Fruit fly (Drosophila melanogaster): ENCODE measurements around the gene tgy.

The tgy gene

DNA sequence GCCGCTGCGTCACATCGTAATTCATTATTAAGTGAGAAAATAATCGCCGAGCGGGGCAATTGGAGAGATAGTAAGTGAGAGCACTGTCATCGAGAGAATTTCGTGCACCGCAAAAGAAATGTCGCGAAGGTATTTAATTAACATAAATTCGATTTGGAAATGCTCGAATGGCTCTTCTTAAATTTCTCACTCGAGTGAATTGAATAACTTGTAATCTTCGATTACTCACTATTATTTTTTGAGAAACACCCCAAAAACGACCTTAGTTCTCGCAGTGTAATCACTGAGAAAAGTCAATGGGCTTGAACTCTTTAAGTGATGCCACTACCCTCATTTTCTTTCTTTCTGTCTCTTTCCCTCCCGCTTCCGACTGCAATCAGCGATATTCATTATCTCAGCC lies 27.9 kb upstream of the tgy start (continued):
- TF ChIP-seq CG6175 (GFP tag; IDR thresholded peaks at IDR 0.05) (no peak), CG10366 (GFP tag; IDR thresholded peaks at IDR 0.05) (peak; percentile 74), gcm (GFP tag; optimal IDR thresholded peaks at IDR 0.05) (peak; percentile 88), CG12104 (GFP tag; optimal IDR thresholded peaks at IDR 0.05) (peak; percentile 62), lmd (GFP tag; IDR thresholded peaks at IDR 0.05) (peak; percentile 74), dan (GFP tag; IDR thresholded peaks at IDR 0.05) (peak; percentile 73), CG1233 (GFP tag; optimal IDR thresholded peaks at IDR 0.05) (peak; percentile 75), zfh1 (GFP tag; IDR thresholded peaks at IDR 0.05) (peak; percentile 95), CG2712 (tag; optimal IDR thresholded peaks at IDR 0.05) (peak; percentile 95), NK7.1 (GFP tag; optimal IDR thresholded peaks at IDR 0.05) (peak; percentile 83), Hsf (GFP tag; optimal IDR thresholded peaks at IDR 0.05) (peak; percentile 87), CG33213 (GFP tag; optimal IDR thresholded peaks at IDR 0.05) (peak; percentile 83), abd-A (tag; optimal IDR thresholded peaks at IDR 0.05) (no peak), CG15514 (GFP tag; optimal IDR thresholded peaks at IDR 0.05) (no peak), lilli (GFP tag; optimal IDR thresholded peaks at IDR 0.05) (peak; percentile 81), CG11723 (GFP tag; optimal IDR thresholded peaks at IDR 0.05) (peak; percentile 72), Deaf1 (tag; optimal IDR thresholded peaks at IDR 0.05) (peak; percentile 44), CG14014 (GFP tag; IDR thresholded peaks at IDR 0.05) (peak; percentile 76), sd (tag; optimal IDR thresholded peaks at IDR 0.05) (peak; percentile 3), CG4360 (GFP tag; IDR thresholded peaks at IDR 0.05) (peak; percentile 56), prd (optimal IDR thresholded peaks at IDR 0.05) (no peak), prd (GFP tag; IDR thresholded peaks at IDR 0.05) (peak; percentile 93), crc (GFP tag; optimal IDR thresholded peaks at IDR 0.05) (peak; percentile 72), fd3F (GFP tag; optimal IDR thresholded peaks at IDR 0.05) (no peak), Dll (GFP tag; IDR thresholded peaks at IDR 0.05; ENCODE audit: partially characterized antibody) (no peak), bowl (GFP tag; IDR thresholded peaks at IDR 0.05) (peak; percentile 59; the same call in 1 of the 2 replicates), MESR4 (GFP tag; optimal IDR thresholded peaks at IDR 0.05) (peak; percentile 6), Mrtf (GFP tag; IDR thresholded peaks at IDR 0.05) (peak; percentile 72), kay (GFP tag; optimal IDR thresholded peaks at IDR 0.05) (peak; percentile 84), CG4404 (GFP tag; IDR thresholded peaks at IDR 0.05) (peak; percentile 88), gfzf (GFP tag; optimal IDR thresholded peaks at IDR 0.05) (no peak), kni (GFP tag; optimal IDR thresholded peaks at IDR 0.05) (peak; percentile 0), row (GFP tag; IDR thresholded peaks at IDR 0.05) (peak; percentile 87), CG8089 (GFP tag; optimal IDR thresholded peaks at IDR 0.05) (peak; percentile 86), Oaz (GFP tag; IDR thresholded peaks at IDR 0.05) (no peak), CG16779 (GFP tag; IDR thresholded peaks at IDR 0.05) (no peak), CG15601 (tag; optimal IDR thresholded peaks at IDR 0.05) (peak; percentile 90), zen2 (GFP tag; IDR thresholded peaks at IDR 0.05; ENCODE audit: partially characterized antibody) (no peak), CG4424 (GFP tag; optimal IDR thresholded peaks at IDR 0.05) (peak; percentile 91), ken (GFP tag; IDR thresholded peaks at IDR 0.05) (peak; percentile 86), CG14667 (GFP tag; IDR thresholded peaks at IDR 0.05) (peak; percentile 78), ap (GFP tag; IDR thresholded peaks at IDR 0.05) (peak; percentile 61; the same call in 1 of the 2 replicates), az2 (GFP tag; optimal IDR thresholded peaks at IDR 0.05) (peak; percentile 84), fd64A (GFP tag; optimal IDR thresholded peaks at IDR 0.05) (peak; percentile 84), hkb (optimal IDR thresholded peaks at IDR 0.05) (no peak), hkb (GFP tag; IDR thresholded peaks at IDR 0.05) (peak; percentile 79), CG11247 (GFP tag; IDR thresholded peaks at IDR 0.05) (peak; percentile 55), ci (GFP tag; IDR thresholded peaks at IDR 0.05) (peak; percentile 96), CG17359 (tag; optimal IDR thresholded peaks at IDR 0.05) (peak; percentile 90), D (optimal IDR thresholded peaks at IDR 0.05) (no peak), D (GFP tag; optimal IDR thresholded peaks at IDR 0.05) (peak; percentile 92), mam (GFP tag; optimal IDR thresholded peaks at IDR 0.05) (peak; percentile 66), NC2α (GFP tag; optimal IDR thresholded peaks at IDR 0.05) (peak; percentile 84)
